Worm (Caenorhabditis elegans) whole organism, L4/young adult: Measurements from ENCODE around the gene C15B12.4.

Experiments used
- W03F9.2 ChIP-seq: fragments of 150-350 bp; optimal IDR thresholded peaks from 2 replicates; lab custom pipeline; 2014; ENCODE audit warnings: missing biosample characterization, missing genetic modification characterization
- dao-5 ChIP-seq: sonication (generic microtip); optimal IDR thresholded peaks from 2 replicates; lab custom pipeline; 2016; ENCODE audit warnings: missing genotype, missing genetic modification characterization, moderate library complexity, missing compliant biosample characterization
- him-1 ChIP-seq: sonication (generic microtip); optimal IDR thresholded peaks from 2 replicates; lab custom pipeline; 2016; ENCODE audit warnings: missing genotype, missing genetic modification reagents, missing genetic modification characterization, missing compliant biosample characterization

Gene C15B12.4

ce11 chrX:6503148-6503547, 29.6 kb upstream of the C15B12.4 start:
- TF ChIP-seq W03F9.2 (tag; lab: Kevin White, UChicago) (no peak), dao-5 (tag; lab: Kevin White, UChicago) (no peak), him-1 (tag; lab: Kevin White, UChicago) (no peak)

- no peak for TF ChIP-seq dao-5 (tag; lab: Kevin White, UChicago)
Measured at ce11 chrX:6499736-6500135, 26.2 kb upstream of the C15B12.4 start, which contains the start of gene actl-1. TSS of gene actl-1 (minus strand) at chrX:6499836.

- TF ChIP-seq W03F9.2 (tag; lab: Kevin White, UChicago) (no peak), him-1 (tag; lab: Kevin White, UChicago) (no peak), dao-5 (tag; lab: Kevin White, UChicago) (no peak)
Measured at ce11 chrX:6484780-6485179, 11.2 kb upstream of the C15B12.4 start, which contains the start of gene gar-1. TSS of gene gar-1 (minus strand) at chrX:6484880.

ce11 chrX:6476540-6476939, 3.0 kb upstream of the C15B12.4 start, which contains the start of gene C15B12.1:
TSS of gene C15B12.1 (plus strand) at chrX:6476810.
- no peak for TF ChIP-seq W03F9.2 (tag; lab: Kevin White, UChicago)
- TF ChIP-seq dao-5 (tag; lab: Kevin White, UChicago) = no peak
- no peak for TF ChIP-seq him-1 (tag; lab: Kevin White, UChicago)

ce11 chrX:6468499-6468898, 5.0 kb downstream of the C15B12.4 start, which contains the start of gene C15B12.9:
TSS of gene C15B12.9 (plus strand) at chrX:6468799.
- TF ChIP-seq dao-5 (tag; lab: Kevin White, UChicago) (no peak), him-1 (tag; lab: Kevin White, UChicago) (no peak), W03F9.2 (tag; lab: Kevin White, UChicago) (no peak)

- TF ChIP-seq dao-5 (tag; lab: Kevin White, UChicago) (no peak), W03F9.2 (tag; lab: Kevin White, UChicago) (no peak), him-1 (tag; lab: Kevin White, UChicago) (no peak)
Measured at ce11 chrX:6467462-6467861, 6.1 kb downstream of the C15B12.4 start, which contains the start of gene C15B12.3. TSS of gene C15B12.3 (minus strand) at chrX:6467562.

ce11 chrX:6462995-6463462, 10.5 kb downstream of the C15B12.4 start, which contains the start of gene C15B12.2:
TSS of gene C15B12.2 (plus strand) at chrX:6463412.
- TF ChIP-seq W03F9.2 (tag; lab: Kevin White, UChicago) = no peak
- TF ChIP-seq dao-5 (tag; lab: Kevin White, UChicago) = no peak
- no peak for TF ChIP-seq him-1 (tag; lab: Kevin White, UChicago)

- TF ChIP-seq him-1 (tag; lab: Kevin White, UChicago) (no peak), W03F9.2 (tag; lab: Kevin White, UChicago) (no peak), dao-5 (tag; lab: Kevin White, UChicago) (no peak)
Measured at ce11 chrX:6462479-6462878, 11.1 kb downstream of the C15B12.4 start.

ce11 chrX:6461729-6462128, 11.8 kb downstream of the C15B12.4 start, which contains the start of gene K04E7.1:
TSS of gene K04E7.1 (plus strand) at chrX:6462029.
- TF ChIP-seq W03F9.2 (tag; lab: Kevin White, UChicago) (no peak), him-1 (tag; lab: Kevin White, UChicago) (no peak), dao-5 (tag; lab: Kevin White, UChicago) (no peak)

ce11 chrX:6460123-6460522, 13.4 kb downstream of the C15B12.4 start:
- TF ChIP-seq W03F9.2 (tag; lab: Kevin White, UChicago) = no peak
- TF ChIP-seq him-1 (tag; lab: Kevin White, UChicago) = no peak
- TF ChIP-seq dao-5 (tag; lab: Kevin White, UChicago) = no peak

- TF ChIP-seq him-1 (tag; lab: Kevin White, UChicago) (no peak), W03F9.2 (tag; lab: Kevin White, UChicago) (no peak), dao-5 (tag; lab: Kevin White, UChicago) (no peak)
Measured at ce11 chrX:6458467-6458866, 15.1 kb downstream of the C15B12.4 start.

ce11 chrX:6458001-6458400, 15.5 kb downstream of the C15B12.4 start:
- TF ChIP-seq him-1 (tag; lab: Kevin White, UChicago) (no peak), dao-5 (tag; lab: Kevin White, UChicago) (no peak), W03F9.2 (tag; lab: Kevin White, UChicago) (no peak)

ce11 chrX:6456567-6456966, 17.0 kb downstream of the C15B12.4 start, which contains the start of gene pept-1:
TSS of gene pept-1 (plus strand) at chrX:6456872.
- TF ChIP-seq him-1 (tag; lab: Kevin White, UChicago) (no peak), dao-5 (tag; lab: Kevin White, UChicago) (no peak), W03F9.2 (tag; lab: Kevin White, UChicago) (no peak)

- TF ChIP-seq W03F9.2 (tag; lab: Kevin White, UChicago) (no peak), dao-5 (tag; lab: Kevin White, UChicago) (no peak), him-1 (tag; lab: Kevin White, UChicago) (no peak)
Measured at ce11 chrX:6455157-6455556, 18.4 kb downstream of the C15B12.4 start, which contains the start of gene nas-33. TSS of gene nas-33 (minus strand) at chrX:6455257.
